Worm (Caenorhabditis elegans): ENCODE data around the gene col-185.

col-185 gene

DNA sequence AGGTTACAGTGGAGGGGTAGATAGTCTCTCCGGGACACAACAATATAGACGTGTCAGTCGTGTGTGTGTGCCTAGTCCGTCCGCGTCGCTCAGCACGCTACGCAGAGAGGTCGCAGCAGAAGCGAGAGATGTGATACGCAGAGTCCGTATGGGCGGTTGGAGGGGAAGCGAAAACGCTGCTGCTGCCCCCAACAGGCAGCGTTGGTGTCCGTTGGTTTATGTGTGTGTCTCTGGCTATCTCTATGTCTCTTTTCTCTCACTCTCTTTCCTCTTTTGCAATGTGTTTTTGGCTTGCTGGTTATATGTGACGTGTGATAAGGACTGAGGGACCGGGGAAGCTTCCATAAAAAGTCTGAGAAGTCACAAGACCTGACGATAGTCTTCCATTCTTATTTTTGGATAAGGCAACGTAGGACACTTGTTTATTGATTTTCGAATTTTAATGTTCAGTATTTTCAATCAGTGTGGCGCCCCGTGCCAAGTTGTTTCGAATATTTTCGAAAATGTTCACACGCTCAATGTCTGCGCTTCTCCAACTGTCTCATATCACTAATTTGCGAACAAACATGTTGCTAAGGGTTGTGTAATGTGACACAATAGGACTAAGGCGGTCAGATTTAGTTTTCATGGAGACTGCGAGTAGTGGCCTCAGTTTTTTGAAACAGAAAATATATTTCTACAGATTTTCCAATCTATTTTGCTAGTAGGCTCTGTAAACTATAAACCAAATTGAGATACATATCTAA, 16.6 kb upstream of the col-185 start, which contains the start of gene pab-2:
Gene pab-2 (minus strand): TSS at position 69 of the 746 bp plus-strand sequence.
- TF ChIP-seq lin-40 (tag; optimal IDR thresholded peaks at IDR 0.05): peak; percentile 79
- peak; percentile 53 for TF ChIP-seq attf-5 (GFP tag; optimal IDR thresholded peaks at IDR 0.05)
- TF ChIP-seq ztf-28 (GFP tag; IDR thresholded peaks at IDR 0.05): no peak
- 0 out of 2 replicates have a peak, but pooled peaks have one; percentile 27 for TF ChIP-seq rcor-1 (GFP tag; IDR thresholded peaks at IDR 0.05)
- peak; percentile 56; the same call in 1 of the 2 replicates for TF ChIP-seq B0336.3 (GFP tag; IDR thresholded peaks at IDR 0.05)
- peak; percentile 71; the same call in 1 of the 2 replicates for TF ChIP-seq egl-44 (GFP tag; IDR thresholded peaks at IDR 0.05)
- TF ChIP-seq unc-62 (GFP tag; optimal IDR thresholded peaks at IDR 0.05): no peak
- TF ChIP-seq ceh-100 (GFP tag; IDR thresholded peaks at IDR 0.05): no peak
- no peak for TF ChIP-seq snpc-1.3 (tag; optimal IDR thresholded peaks at IDR 0.05; ENCODE audit: insufficient read depth)
- no peak for TF ChIP-seq mel-28 (tag; optimal IDR thresholded peaks at IDR 0.05; ENCODE audit: borderline replicate concordance)
- TF ChIP-seq tbx-9 (tag; optimal IDR thresholded peaks at IDR 0.05; ENCODE audit: borderline replicate concordance): no peak
- TF ChIP-seq mes-4 (tag; optimal IDR thresholded peaks at IDR 0.05): no peak
- peak; percentile 29 for TF ChIP-seq lin-54 (GFP tag; optimal IDR thresholded peaks at IDR 0.05)
- TF ChIP-seq Y56A3A.18 (GFP tag; IDR thresholded peaks at IDR 0.05): 0 out of 2 replicates have a peak, but pooled peaks have one; percentile 49
- no peak for TF ChIP-seq T26A5.8 (tag; optimal IDR thresholded peaks at IDR 0.05)
- no peak for TF ChIP-seq bed-2 (GFP tag; IDR thresholded peaks at IDR 0.05)
- TF ChIP-seq ztf-26 (tag; optimal IDR thresholded peaks at IDR 0.05): peak; percentile 82
- TF ChIP-seq F23B12.7 (tag; optimal IDR thresholded peaks at IDR 0.05; ENCODE audit: insufficient read depth): no peak
- TF ChIP-seq sea-2 (GFP tag; IDR thresholded peaks at IDR 0.05): no peak
- peak; percentile 65 for TF ChIP-seq hmg-1.2 (GFP tag; IDR thresholded peaks at IDR 0.05)
- TF ChIP-seq chd-7 (tag; optimal IDR thresholded peaks at IDR 0.05): peak; percentile 76
- TF ChIP-seq dpl-1 (GFP tag; optimal IDR thresholded peaks at IDR 0.05): no peak
- no peak for TF ChIP-seq rec-8 (tag; optimal IDR thresholded peaks at IDR 0.05)
- TF ChIP-seq sdz-38 (tag; optimal IDR thresholded peaks at IDR 0.05): no peak
- peak; percentile 69 for TF ChIP-seq akir-1 (GFP tag; optimal IDR thresholded peaks at IDR 0.05)
- TF ChIP-seq snpc-4 (GFP tag; optimal IDR thresholded peaks at IDR 0.05): no peak
- TF ChIP-seq snpc-4 (tag; optimal IDR thresholded peaks at IDR 0.05): peak in 3 of 4 experiments; percentile 22 to 50 (median 41)
- TF ChIP-seq let-526 (GFP tag; IDR thresholded peaks at IDR 0.05): peak; percentile 54; the same call in 1 of the 2 replicates
- TF ChIP-seq madf-6 (GFP tag; IDR thresholded peaks at IDR 0.05): peak; percentile 30; the same call in 1 of the 2 replicates
- peak; percentile 55 for TF ChIP-seq ceh-27 (GFP tag; optimal IDR thresholded peaks at IDR 0.05)
- no peak for TF ChIP-seq rpc-1 (optimal IDR thresholded peaks at IDR 0.05)
- no peak for TF ChIP-seq rpc-1 (tag; optimal IDR thresholded peaks at IDR 0.05)
- TF ChIP-seq egrh-3 (GFP tag; IDR thresholded peaks at IDR 0.05): peak; percentile 58
- peak; percentile 17 for TF ChIP-seq ztf-18 (tag; optimal IDR thresholded peaks at IDR 0.05)
- TF ChIP-seq lin-35 (GFP tag; optimal IDR thresholded peaks at IDR 0.05): peak in 1 of 3 experiments; percentile 44
- peak; percentile 97 for TF ChIP-seq nhr-80 (tag; optimal IDR thresholded peaks at IDR 0.05)
- TF ChIP-seq ceh-58 (GFP tag; IDR thresholded peaks at IDR 0.05): no peak
- TF ChIP-seq ets-4 (GFP tag; optimal IDR thresholded peaks at IDR 0.05): peak; percentile 46
- peak; percentile 59; the same call in 1 of the 2 replicates for TF ChIP-seq cebp-1 (GFP tag; IDR thresholded peaks at IDR 0.05)
- TF ChIP-seq cebp-1 (tag; optimal IDR thresholded peaks at IDR 0.05): peak; percentile 73
- TF ChIP-seq K12H6.12 (tag; optimal IDR thresholded peaks at IDR 0.05): peak; percentile 79
- TF ChIP-seq somi-1 (GFP tag; optimal IDR thresholded peaks at IDR 0.05): peak; percentile 28
- peak; percentile 11 for TF ChIP-seq tlf-1 (GFP tag; optimal IDR thresholded peaks at IDR 0.05)
- peak; percentile 53 for TF ChIP-seq madf-10 (tag; optimal IDR thresholded peaks at IDR 0.05)
- TF ChIP-seq egl-18 (GFP tag; IDR thresholded peaks at IDR 0.05): no peak
- TF ChIP-seq B0035.1 (tag; optimal IDR thresholded peaks at IDR 0.05): no peak
- peak; percentile 76 for TF ChIP-seq atf-7 (tag; optimal IDR thresholded peaks at IDR 0.05)
- peak; percentile 63; the same call in 1 of the 2 replicates for TF ChIP-seq K11D2.4 (GFP tag; IDR thresholded peaks at IDR 0.05)
